Worm (Caenorhabditis elegans) whole organism, L3 larva: Measurements from ENCODE around the gene Y41C4A.21.

Experiments
- R02D3.7 ChIP-seq: fragments of 150-350 bp; optimal IDR thresholded peaks from 2 replicates; lab custom pipeline; 2014; ENCODE audit warnings: missing biosample characterization, missing genetic modification characterization
- ZK546.5 ChIP-seq: sonication (generic microtip); optimal IDR thresholded peaks from 2 replicates; lab custom pipeline; 2017; ENCODE audit warnings: missing biosample characterization, missing genetic modification characterization
- ama-1 ChIP-seq: fragments of 150-350 bp; optimal IDR thresholded peaks from 2 replicates; lab custom pipeline; 2018
- ceh-16 ChIP-seq: sonication (generic microtip); optimal IDR thresholded peaks from 2 replicates; lab custom pipeline; 2017; ENCODE audit warnings: missing biosample characterization, missing genetic modification characterization
- ceh-28 ChIP-seq: fragments of 150-350 bp; optimal IDR thresholded peaks from 2 replicates; lab custom pipeline; 2014; ENCODE audit warnings: missing biosample characterization, missing genetic modification reagents, missing genetic modification characterization
- ceh-82 ChIP-seq: fragments of 150-350 bp; optimal IDR thresholded peaks from 2 replicates; lab custom pipeline; 2014; ENCODE audit warnings: missing biosample characterization, missing genetic modification characterization
- daf-12 ChIP-seq: fragments of 150-350 bp; optimal IDR thresholded peaks from 2 replicates; lab custom pipeline; 2014; ENCODE audit warnings: missing biosample characterization, missing genetic modification reagents, missing genetic modification characterization
- egl-27 ChIP-seq: sonication (generic microtip); optimal IDR thresholded peaks from 4 replicates; lab custom pipeline; 2017; ENCODE audit warnings: missing biosample characterization, missing genetic modification reagents, missing genetic modification characterization
- egl-5 ChIP-seq: fragments of 150-350 bp; optimal IDR thresholded peaks from 2 replicates; lab custom pipeline; 2017; ENCODE audit warnings: missing biosample characterization, missing genetic modification reagents, missing genetic modification characterization, inconsistent platforms
- elt-2 ChIP-seq: sonication (generic microtip); optimal IDR thresholded peaks from 2 replicates; lab custom pipeline; 2016; ENCODE audit warnings: missing genetic modification reagents, mild to moderate bottlenecking, missing genetic modification characterization, missing compliant biosample characterization
- elt-3 ChIP-seq, 3 experiments: fragments of 150-350 bp in 1 of 3; sonication (generic microtip) in 2 of 3; optimal IDR thresholded peaks; 2 replicates in 2 of 3; 4 replicates in 1 of 3; lab custom pipeline; 2014 to 2017; ENCODE audit warnings: missing biosample characterization in 3 of 3, missing genetic modification characterization in 3 of 3
- eor-1 ChIP-seq, 2 experiments: fragments of 150-350 bp; optimal IDR thresholded peaks; 2 replicates each; lab custom pipeline; 2014 to 2018; ENCODE audit warnings: missing biosample characterization in 2 of 2, missing genetic modification characterization in 2 of 2
- fkh-10 ChIP-seq: sonication (generic microtip); optimal IDR thresholded peaks from 2 replicates; lab custom pipeline; 2017; ENCODE audit warnings: missing biosample characterization, missing genetic modification reagents, missing genetic modification characterization
- fkh-2 ChIP-seq: fragments of 150-350 bp; optimal IDR thresholded peaks from 2 replicates; lab custom pipeline; 2014; ENCODE audit warnings: missing biosample characterization, missing genetic modification reagents, missing genetic modification characterization
- fos-1 ChIP-seq: fragments of 150-350 bp; optimal IDR thresholded peaks from 2 replicates; lab custom pipeline; 2014; ENCODE audit warnings: missing biosample characterization, missing genetic modification characterization
- hmg-11 ChIP-seq: sonication (generic microtip); optimal IDR thresholded peaks from 2 replicates; lab custom pipeline; 2016; ENCODE audit warnings: missing genetic modification characterization, missing compliant biosample characterization
- lin-15B ChIP-seq: fragments of 150-350 bp; optimal IDR thresholded peaks from 2 replicates; lab custom pipeline; 2014; ENCODE audit warnings: missing biosample characterization, missing genetic modification characterization
- lin-39 ChIP-seq: fragments of 150-350 bp; optimal IDR thresholded peaks from 2 replicates; lab custom pipeline; 2018; ENCODE audit warnings: missing biosample characterization, missing genetic modification reagents, missing genetic modification characterization
- lsy-12 ChIP-seq: sonication (generic microtip); optimal IDR thresholded peaks from 2 replicates; lab custom pipeline; 2016; ENCODE audit warnings: mild to moderate bottlenecking, missing genetic modification characterization, missing compliant biosample characterization
- mdl-1 ChIP-seq: fragments of 150-350 bp; optimal IDR thresholded peaks from 2 replicates; lab custom pipeline; 2014; ENCODE audit warnings: missing biosample characterization, missing genetic modification characterization
- mml-1 ChIP-seq: fragments of 150-350 bp; sonication (generic microtip); optimal IDR thresholded peaks from 3 replicates; lab custom pipeline; 2014; ENCODE audit warnings: missing biosample characterization, missing genetic modification characterization
- nfya-1 ChIP-seq: sonication (generic microtip); optimal IDR thresholded peaks from 2 replicates; lab custom pipeline; 2017; ENCODE audit warnings: missing genetic modification characterization, mild to moderate bottlenecking, missing compliant biosample characterization, antibody characterized with exemption, moderate library complexity; ENCODE audit not compliant: insufficient read depth
- nhr-12 ChIP-seq: fragments of 150-350 bp; optimal IDR thresholded peaks from 2 replicates; lab custom pipeline; 2014; ENCODE audit warnings: missing biosample characterization, missing genetic modification characterization
- nhr-23 ChIP-seq: fragments of 150-350 bp; optimal IDR thresholded peaks from 2 replicates; lab custom pipeline; 2014; ENCODE audit warnings: missing biosample characterization, missing genetic modification reagents, missing genetic modification characterization
- nhr-237 ChIP-seq: fragments of 150-350 bp; optimal IDR thresholded peaks from 2 replicates; lab custom pipeline; 2014; ENCODE audit warnings: missing biosample characterization, missing genetic modification characterization
- nhr-25 ChIP-seq: sonication (generic microtip); optimal IDR thresholded peaks from 2 replicates; lab custom pipeline; 2017; ENCODE audit warnings: missing biosample characterization, missing genetic modification characterization
- nhr-28 ChIP-seq: fragments of 150-350 bp; optimal IDR thresholded peaks from 2 replicates; lab custom pipeline; 2014; ENCODE audit warnings: missing biosample characterization, missing genetic modification characterization
- nhr-43 ChIP-seq: sonication (generic microtip); optimal IDR thresholded peaks from 2 replicates; lab custom pipeline; 2016; ENCODE audit warnings: mild to moderate bottlenecking, missing genetic modification characterization, missing compliant biosample characterization; ENCODE audit not compliant: poor library complexity, severe bottlenecking
- nhr-67 ChIP-seq: fragments of 150-350 bp; optimal IDR thresholded peaks from 2 replicates; lab custom pipeline; 2014; ENCODE audit warnings: missing biosample characterization, missing genetic modification characterization
- nhr-76 ChIP-seq: fragments of 150-350 bp; sonication (generic microtip); optimal IDR thresholded peaks from 5 replicates; lab custom pipeline; 2014; ENCODE audit warnings: missing biosample characterization, missing genetic modification characterization
- nhr-77 ChIP-seq: fragments of 150-350 bp; optimal IDR thresholded peaks from 2 replicates; lab custom pipeline; 2014; ENCODE audit warnings: missing biosample characterization, missing genetic modification characterization
- pha-4 ChIP-seq: fragments of 150-350 bp; optimal IDR thresholded peaks from 2 replicates; lab custom pipeline; 2014; ENCODE audit warnings: missing biosample characterization, missing genetic modification reagents, missing genetic modification characterization
- sea-2 ChIP-seq: fragments of 150-350 bp; sonication (generic microtip); optimal IDR thresholded peaks from 4 replicates; lab custom pipeline; 2014; ENCODE audit warnings: missing biosample characterization, missing genetic modification reagents, missing genetic modification characterization
- skn-1 ChIP-seq: fragments of 150-350 bp; optimal IDR thresholded peaks from 2 replicates; lab custom pipeline; 2014; ENCODE audit warnings: missing biosample characterization, missing genetic modification characterization
- snpc-4 ChIP-seq: fragments of 150-350 bp; optimal IDR thresholded peaks from 2 replicates; lab custom pipeline; 2014; ENCODE audit warnings: missing biosample characterization, missing genetic modification characterization
- tbx-2 ChIP-seq: sonication (generic microtip); optimal IDR thresholded peaks from 2 replicates; lab custom pipeline; 2016; ENCODE audit warnings: mild to moderate bottlenecking, missing genetic modification characterization, missing compliant biosample characterization
- unc-39 ChIP-seq: sonication (generic microtip); optimal IDR thresholded peaks from 4 replicates; lab custom pipeline; 2017; ENCODE audit warnings: missing biosample characterization, missing genetic modification characterization
- zag-1 ChIP-seq: fragments of 150-350 bp; optimal IDR thresholded peaks from 2 replicates; lab custom pipeline; 2014; ENCODE audit warnings: missing biosample characterization, missing genetic modification characterization
- ztf-4 ChIP-seq: fragments of 150-350 bp; optimal IDR thresholded peaks from 2 replicates; lab custom pipeline; 2014; ENCODE audit warnings: missing biosample characterization, missing genetic modification characterization

Y41C4A.21 gene

DNA sequence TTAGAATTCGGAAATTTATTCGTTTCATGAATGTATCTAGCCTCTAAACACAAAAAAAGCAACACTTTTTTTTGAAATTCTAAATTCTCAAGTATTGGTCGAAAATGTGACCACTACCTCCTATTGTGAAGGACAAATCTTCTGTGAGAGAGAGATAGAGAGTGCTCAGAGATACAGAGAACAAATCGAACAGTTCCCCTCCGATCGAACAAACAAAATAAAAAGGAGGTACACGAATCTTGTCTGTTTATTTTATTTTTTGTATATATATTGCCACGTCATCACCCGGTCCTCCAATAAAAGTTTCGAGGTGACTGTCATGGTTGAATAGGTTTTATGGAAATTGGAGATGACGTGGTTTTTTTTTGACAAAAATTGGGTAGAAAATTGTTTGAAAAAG is 8.7 kb downstream of the Y41C4A.21 start:
- TF ChIP-seq egl-27 (tag; lab: Kevin White, UChicago), result no peak
- no peak for TF ChIP-seq elt-3 (tag; optimal IDR thresholded peaks at IDR 0.05; lab: Kevin White, UChicago)
- no peak for TF ChIP-seq nhr-23
- TF ChIP-seq fkh-2, result no peak
- peak; percentile 73 for TF ChIP-seq pha-4 (tag; lab: Kevin White, UChicago)
- peak; percentile 8 for TF ChIP-seq nhr-25
- no peak for TF ChIP-seq snpc-4 (tag; lab: Kevin White, UChicago)
- TF ChIP-seq fos-1 (tag; lab: Kevin White, UChicago), result no peak
- no peak for TF ChIP-seq nfya-1 (tag; lab: Kevin White, UChicago)

DNA sequence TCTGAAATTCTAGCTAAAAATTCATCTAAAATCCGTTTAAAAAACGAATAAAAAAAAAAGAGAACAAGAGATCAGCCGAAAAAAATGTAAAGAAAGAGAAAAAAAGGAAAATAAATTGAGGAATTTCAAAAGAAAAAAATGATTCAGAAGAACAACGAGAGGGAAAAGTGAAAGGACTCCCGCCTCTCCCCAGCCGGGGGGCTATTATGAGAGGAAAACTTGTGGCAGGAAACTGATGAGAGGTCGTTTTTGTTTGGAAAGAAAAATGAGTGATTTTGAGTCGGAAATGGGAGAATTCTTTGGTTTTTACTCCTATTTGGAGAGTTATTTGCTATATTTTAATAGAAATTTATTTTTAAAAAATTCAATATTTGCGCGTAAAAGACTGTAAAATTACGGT is 10.0 kb downstream of the Y41C4A.21 start:
- TF ChIP-seq egl-27 (tag; lab: Kevin White, UChicago) (no peak), hmg-11 (tag; lab: Kevin White, UChicago) (no peak), zag-1 (no peak), nhr-23 (no peak), lin-15B (no peak), nfya-1 (tag; lab: Kevin White, UChicago) (no peak), snpc-4 (tag; lab: Kevin White, UChicago) (no peak), egl-5 (tag; lab: Kevin White, UChicago) (no peak)

DNA sequence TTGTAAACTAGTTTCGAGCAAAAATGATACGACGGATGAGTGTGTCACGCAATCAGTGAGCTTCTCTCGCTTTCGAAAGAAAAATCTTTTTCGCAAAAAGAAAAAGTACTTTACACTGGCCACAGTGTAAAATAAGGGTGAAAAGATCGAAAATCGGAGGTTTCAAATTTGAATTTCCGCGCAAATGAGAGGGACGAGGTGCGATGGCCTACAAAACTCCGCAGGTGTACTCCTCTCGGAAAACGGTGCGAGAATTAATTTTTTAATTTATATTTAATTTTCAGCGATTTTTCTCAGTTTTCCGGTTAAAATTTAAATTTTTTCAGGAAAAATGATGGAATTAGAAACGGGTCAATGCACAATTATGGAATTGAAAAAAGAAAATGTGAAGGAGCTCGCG is 14.6 kb downstream of the Y41C4A.21 start, which contains the start of gene mrt-2:
mrt-2 (plus strand) TSS at position 49 of the 400 bp plus-strand sequence.
- TF ChIP-seq lin-15B (peak; percentile 66), ceh-28 (tag; lab: Kevin White, UChicago) (peak; percentile 49), fkh-10 (GFP tag; lab: Kevin White, UChicago) (no peak), hmg-11 (tag; lab: Kevin White, UChicago) (peak; percentile 43), fos-1 (tag; lab: Kevin White, UChicago) (no peak), elt-2 (peak; percentile 22), ZK546.5 (tag; lab: Kevin White, UChicago) (no peak), lsy-12 (tag; lab: Kevin White, UChicago) (peak; percentile 55), nfya-1 (tag; lab: Kevin White, UChicago) (peak; percentile 87), nhr-23 (peak; percentile 86), R02D3.7 (peak; percentile 5), lin-39 (tag; lab: Kevin White, UChicago) (peak; percentile 54), nhr-25 (peak; percentile 65), mdl-1 (tag; lab: Kevin White, UChicago) (no peak), snpc-4 (tag; lab: Kevin White, UChicago) (peak; percentile 43), nhr-43 (tag; lab: Kevin White, UChicago) (peak; percentile 91), skn-1 (tag; lab: Kevin White, UChicago) (peak; percentile 45), pha-4 (tag; lab: Kevin White, UChicago) (peak; percentile 77)

DNA sequence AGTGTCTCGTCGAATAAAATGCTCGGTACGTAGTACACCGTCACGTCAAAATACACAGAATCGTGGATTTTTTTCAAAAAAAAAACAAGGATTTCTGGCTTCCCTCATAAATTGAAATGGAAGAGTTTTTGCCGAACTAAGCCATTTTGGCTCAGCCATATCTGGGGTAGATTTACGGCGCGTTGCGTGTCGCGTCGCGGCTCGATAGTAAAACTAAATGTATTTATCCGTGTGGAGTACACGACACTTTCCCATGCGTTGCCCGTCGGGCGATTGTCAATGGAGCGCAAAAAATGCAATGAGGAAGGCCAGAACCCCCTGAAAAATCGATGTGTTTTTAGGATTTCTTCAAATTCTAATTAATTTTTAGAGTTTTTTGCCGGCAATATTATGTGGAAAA is 18.1 kb downstream of the Y41C4A.21 start:
- TF ChIP-seq ceh-16 (tag; lab: Kevin White, UChicago) (no peak), nhr-77 (tag; lab: Kevin White, UChicago) (no peak), skn-1 (tag; lab: Kevin White, UChicago) (no peak), nhr-76 (tag; lab: Kevin White, UChicago) (no peak), nhr-25 (no peak), ceh-82 (tag; lab: Kevin White, UChicago) (no peak), lsy-12 (tag; lab: Kevin White, UChicago) (no peak), nhr-237 (tag; lab: Kevin White, UChicago) (no peak), snpc-4 (tag; lab: Kevin White, UChicago) (no peak), nhr-67 (no peak), tbx-2 (tag; lab: Kevin White, UChicago) (no peak), ZK546.5 (tag; lab: Kevin White, UChicago) (no peak), mml-1 (no peak)

DNA sequence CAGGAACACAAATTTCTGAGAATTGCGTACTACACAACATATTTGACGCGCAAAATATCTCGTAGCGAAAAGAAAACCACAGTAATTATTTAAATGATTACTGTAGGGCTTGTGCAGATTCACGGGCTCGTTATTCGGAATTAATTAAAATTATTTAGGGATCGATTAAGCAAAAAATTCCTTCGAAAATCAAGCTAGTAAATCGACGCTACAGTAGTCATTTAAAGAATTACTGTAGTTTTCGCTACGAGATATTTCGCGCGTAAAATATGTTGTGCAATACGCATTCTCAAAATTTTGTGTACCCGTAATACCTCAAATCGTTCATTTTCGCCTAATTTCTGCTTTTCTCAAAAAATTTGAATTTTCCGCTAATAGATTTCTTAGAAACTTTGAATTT is 18.7 kb downstream of the Y41C4A.21 start:
- no peak for TF ChIP-seq lin-15B
- TF ChIP-seq ama-1 (lab: Kevin White, UChicago), result no peak
- TF ChIP-seq mml-1, result no peak
- no peak for TF ChIP-seq daf-12
- no peak for TF ChIP-seq nhr-237 (tag; lab: Kevin White, UChicago)
- TF ChIP-seq nhr-28, result no peak
- no peak for TF ChIP-seq ZK546.5 (tag; lab: Kevin White, UChicago)
- TF ChIP-seq nhr-12, result no peak
- TF ChIP-seq egl-27 (tag; lab: Kevin White, UChicago), result no peak
- no peak for TF ChIP-seq fkh-2
- no peak for TF ChIP-seq nhr-76 (tag; lab: Kevin White, UChicago)
- no peak for TF ChIP-seq nhr-43 (tag; lab: Kevin White, UChicago)
- TF ChIP-seq unc-39 (tag; lab: Kevin White, UChicago), result no peak
- no peak for TF ChIP-seq hmg-11 (tag; lab: Kevin White, UChicago)
- no peak for TF ChIP-seq eor-1 (tag; optimal IDR thresholded peaks at IDR 0.05; lab: Kevin White, UChicago)
- no peak for TF ChIP-seq sea-2
- TF ChIP-seq ztf-4, result no peak
- no peak for TF ChIP-seq mdl-1 (tag; lab: Kevin White, UChicago)
- TF ChIP-seq, all 47 proteins: peak for 0
